Worm (Caenorhabditis elegans): Measurements from ENCODE around the gene slc-9B.2.

- TF ChIP-seq madf-2 (tag; optimal IDR thresholded peaks at IDR 0.05): no peak
- no peak for TF ChIP-seq eyg-1 (tag; optimal IDR thresholded peaks at IDR 0.05)
- TF ChIP-seq nhr-11 (tag; optimal IDR thresholded peaks at IDR 0.05): no peak
- no peak for TF ChIP-seq ztf-16 (tag; optimal IDR thresholded peaks at IDR 0.05)
- TF ChIP-seq ceh-14 (tag; optimal IDR thresholded peaks at IDR 0.05): no peak
- no peak for TF ChIP-seq ama-1 (optimal IDR thresholded peaks at IDR 0.05)
- no peak for TF ChIP-seq pqm-1 (tag; optimal IDR thresholded peaks at IDR 0.05)
- no peak for TF ChIP-seq dve-1 (tag; optimal IDR thresholded peaks at IDR 0.05)
- no peak for TF ChIP-seq elt-2 (tag; optimal IDR thresholded peaks at IDR 0.05)
- no peak for TF ChIP-seq F13H6.1 (tag; optimal IDR thresholded peaks at IDR 0.05)
Observed at ce11 chrV:16333412-16333811, 5.4 kb upstream of the slc-9B.2 start, which contains the start of gene srh-167.
